Worm (Caenorhabditis elegans) whole organism, early embryonic: ENCODE results near the gene T05C12.15.

Experiments used
- ama-1 ChIP-seq: fragments of 150-350 bp; optimal IDR thresholded peaks from 2 replicates; lab custom pipeline; 2014
- flt-1 ChIP-seq: fragments of 200-800 bp; sonication (Bioruptor generic); IDR thresholded peaks from 2 replicates; pipeline ENCODE4 v1.3.6; 2022; ENCODE audit warnings: missing genetic modification characterization, missing compliant biosample characterization

- TF ChIP-seq flt-1 (GFP tag; lab: Robert Waterston, UW) (no peak), ama-1 (lab: Kevin White, UChicago) (no peak)
Measured at ce11 chrII:8193922-8194321, 24.5 kb downstream of the T05C12.15 start.
